Worm (Caenorhabditis elegans) whole organism, L4/young adult: ENCODE data around the gene ZK616.8.
"Not testable (repeated sequence)": the region's sequence is repeated elsewhere in the genome, so short reads cannot be mapped to it uniquely, and the experiment has no call there.

Experiments
- W03F9.2 ChIP-seq: fragments of 150-350 bp; optimal IDR thresholded peaks from 2 replicates; lab custom pipeline; 2014; ENCODE audit warnings: missing biosample characterization, missing genetic modification characterization
- dao-5 ChIP-seq: sonication (generic microtip); optimal IDR thresholded peaks from 2 replicates; lab custom pipeline; 2016; ENCODE audit warnings: missing genotype, missing genetic modification characterization, moderate library complexity, missing compliant biosample characterization
- him-1 ChIP-seq: sonication (generic microtip); optimal IDR thresholded peaks from 2 replicates; lab custom pipeline; 2016; ENCODE audit warnings: missing genotype, missing genetic modification reagents, missing genetic modification characterization, missing compliant biosample characterization

Gene ZK616.8

ce11 chrIV:5411641-5412337 is at the start of gene ZK616.8:
Gene ZK616.8 (minus strand): TSS chrIV:5412193.
- TF ChIP-seq dao-5 = no peak

- not testable (repeated sequence) for TF ChIP-seq W03F9.2, dao-5, him-1
These were observed 44.0 kb upstream of the ZK616.8 start, which contains the start of gene Y4C6A.3 for ce11 chrIV:5455999-5456398. Gene Y4C6A.3 (minus strand): TSS chrIV:5456099.

ce11 chrIV:5452667-5453066 is 40.7 kb upstream of the ZK616.8 start, which contains the start of gene Y4C6A.4:
Gene Y4C6A.4 (plus strand): TSS chrIV:5452967.
- no peak for TF ChIP-seq him-1
- no peak for TF ChIP-seq dao-5
- TF ChIP-seq W03F9.2 = no peak

ce11 chrIV:5438705-5439104 is 26.7 kb upstream of the ZK616.8 start, which contains the start of gene mgl-3:
Gene mgl-3 (plus strand): TSS chrIV:5439005.
- TF ChIP-seq dao-5 (no peak), him-1 (no peak), W03F9.2 (no peak)

- TF ChIP-seq him-1 (no peak), dao-5 (no peak), W03F9.2 (no peak)
These were observed 7.1 kb upstream of the ZK616.8 start, which contains the start of gene ehn-3 for ce11 chrIV:5419122-5419521. Gene ehn-3 (minus strand): TSS chrIV:5419222.

- TF ChIP-seq him-1 = no peak
- no peak for TF ChIP-seq W03F9.2
- no peak for TF ChIP-seq dao-5
These were observed 3.7 kb upstream of the ZK616.8 start, which contains the start of gene spp-7 for ce11 chrIV:5415696-5416095. Gene spp-7 (minus strand): TSS chrIV:5415796.

ce11 chrIV:5411120-5411519 is 873 bp downstream of the ZK616.8 start, which contains the start of gene ZK616.65:
Gene ZK616.65 (minus strand): TSS chrIV:5411220.
- TF ChIP-seq W03F9.2 (no peak), dao-5 (no peak), him-1 (no peak)

- TF ChIP-seq W03F9.2 = no peak
- TF ChIP-seq him-1 = no peak
- TF ChIP-seq dao-5 = no peak
These were observed 2.9 kb downstream of the ZK616.8 start for ce11 chrIV:5409112-5409511.

- TF ChIP-seq W03F9.2 (no peak), him-1 (no peak), dao-5 (no peak)
These were observed 6.6 kb downstream of the ZK616.8 start, which contains the start of gene ZK616.61 for ce11 chrIV:5405345-5405744. Gene ZK616.61 (plus strand): TSS chrIV:5405645.

ce11 chrIV:5400609-5401008 is 11.4 kb downstream of the ZK616.8 start, which contains the start of gene ZK616.1:
Gene ZK616.1 (plus strand): TSS chrIV:5400909.
- TF ChIP-seq dao-5 (no peak), him-1 (no peak), W03F9.2 (no peak)

- TF ChIP-seq W03F9.2 (no peak), dao-5 (no peak), him-1 (no peak)
These were observed 14.5 kb downstream of the ZK616.8 start, which contains the start of gene ZK616.2 for ce11 chrIV:5397539-5397938. Gene ZK616.2 (plus strand): TSS chrIV:5397839.

- no peak for TF ChIP-seq W03F9.2
- TF ChIP-seq dao-5 = no peak
- no peak for TF ChIP-seq him-1
These were observed 15.2 kb downstream of the ZK616.8 start, which contains the start of gene ZK616.3 for ce11 chrIV:5396769-5397168. Gene ZK616.3 (plus strand): TSS chrIV:5397069.

- peak; percentile 79 for TF ChIP-seq W03F9.2
- TF ChIP-seq dao-5 = no peak
These were observed 17.3 kb downstream of the ZK616.8 start, which contains the start of the genes perm-3 and swsn-6 for ce11 chrIV:5394687-5395086. Gene perm-3 (minus strand): TSS chrIV:5394804. Gene swsn-6 (plus strand): TSS chrIV:5395033.

- TF ChIP-seq dao-5 (no peak), W03F9.2 (no peak), him-1 (no peak)
These were observed 18.4 kb downstream of the ZK616.8 start for ce11 chrIV:5393566-5393965.

ce11 chrIV:5391507-5392057 is 20.4 kb downstream of the ZK616.8 start, which contains the start of the genes htp-1 and ZK616.5:
Gene htp-1 (minus strand): TSS chrIV:5391557.
Gene ZK616.5 (plus strand): TSS chrIV:5391929.
- no peak for TF ChIP-seq dao-5
- no peak for TF ChIP-seq him-1
- no peak for TF ChIP-seq W03F9.2

ce11 chrIV:5389951-5390350 is 22.0 kb downstream of the ZK616.8 start:
- no peak for TF ChIP-seq W03F9.2
- TF ChIP-seq dao-5 = no peak
- TF ChIP-seq him-1 = no peak
